Worm (Caenorhabditis elegans): ENCODE measurements around the gene F22F7.3.

F22F7.3 gene

DNA sequence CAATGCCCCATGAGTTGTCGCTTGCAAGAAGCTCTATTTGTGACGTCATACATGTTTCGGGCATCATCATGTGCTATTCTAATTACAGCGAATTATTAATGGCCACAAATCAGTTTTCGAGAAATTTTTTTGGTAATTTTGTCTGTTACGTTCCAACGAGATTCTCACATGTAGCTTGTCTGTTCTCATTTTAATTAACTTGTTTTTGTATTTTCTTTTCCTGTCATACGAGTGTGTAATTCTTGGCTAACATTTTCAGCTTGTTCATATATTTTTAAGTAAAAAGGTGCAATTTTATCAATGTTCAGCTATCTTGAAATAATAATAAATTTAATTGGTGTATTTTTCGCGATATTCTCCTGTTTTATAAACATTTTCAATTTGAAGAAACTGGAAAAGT, 44.8 kb downstream of the F22F7.3 start, which contains the start of gene srbc-21:
Gene srbc-21, plus strand, starts transcription at position 301 of the 400 bp plus-strand sequence.
- TF ChIP-seq syd-9 (tag; optimal IDR thresholded peaks at IDR 0.05) (no peak), ceh-24 (tag; optimal IDR thresholded peaks at IDR 0.05) (no peak), dmd-4 (tag; optimal IDR thresholded peaks at IDR 0.05; ENCODE audit: borderline replicate concordance) (no peak), ref-2 (tag; optimal IDR thresholded peaks at IDR 0.05) (no peak), ceh-48 (tag; optimal IDR thresholded peaks at IDR 0.05) (no peak), ceh-31 (tag; optimal IDR thresholded peaks at IDR 0.05) (no peak), ceh-30 (tag; optimal IDR thresholded peaks at IDR 0.05) (no peak), ets-4 (tag; optimal IDR thresholded peaks at IDR 0.05) (no peak), lin-11 (tag; optimal IDR thresholded peaks at IDR 0.05) (no peak), T23F11.4 (GFP tag; optimal IDR thresholded peaks at IDR 0.05) (no peak), K02D7.2 (tag; optimal IDR thresholded peaks at IDR 0.05) (no peak), sdc-2 (tag; optimal IDR thresholded peaks at IDR 0.05) (no peak), elt-4 (tag; optimal IDR thresholded peaks at IDR 0.05) (no peak), lim-6 (tag; optimal IDR thresholded peaks at IDR 0.05) (no peak), ceh-34 (tag; optimal IDR thresholded peaks at IDR 0.05) (no peak), tbx-2 (tag; optimal IDR thresholded peaks at IDR 0.05) (no peak), ceh-6 (GFP tag; optimal IDR thresholded peaks at IDR 0.05) (no peak), sox-4 (tag; optimal IDR thresholded peaks at IDR 0.05) (no peak), ahr-1 (tag; optimal IDR thresholded peaks at IDR 0.05) (no peak), C38D4.7 (GFP tag; optimal IDR thresholded peaks at IDR 0.05) (no peak)

DNA sequence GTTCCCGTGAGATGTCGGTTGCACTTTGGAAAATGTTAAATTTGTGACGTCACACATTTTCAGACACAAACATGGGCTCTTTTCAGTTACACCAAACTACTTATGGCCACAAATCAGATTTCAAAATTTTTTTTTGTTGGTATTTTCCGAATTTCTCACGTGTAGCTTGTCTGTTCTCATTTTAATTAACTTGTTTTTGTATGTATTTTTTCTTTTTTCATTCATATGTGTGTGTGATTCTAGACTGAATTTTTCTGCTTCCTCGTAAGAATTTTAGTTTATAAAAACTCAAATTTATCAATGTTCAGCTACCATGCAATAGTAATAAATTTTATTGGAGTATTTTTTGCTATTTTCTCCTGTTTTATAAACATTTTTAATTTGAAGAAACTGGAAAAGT, 46.4 kb downstream of the F22F7.3 start, which contains the start of gene srbc-22:
Gene srbc-22, plus strand, starts transcription at position 301 of the 400 bp plus-strand sequence.
- TF ChIP-seq pat-9 (tag; optimal IDR thresholded peaks at IDR 0.05) = no peak
- no peak for TF ChIP-seq odd-2 (tag; optimal IDR thresholded peaks at IDR 0.05)
- no peak for TF ChIP-seq nhr-11 (tag; optimal IDR thresholded peaks at IDR 0.05)
- TF ChIP-seq pha-2 (tag; optimal IDR thresholded peaks at IDR 0.05) = no peak
- no peak for TF ChIP-seq ets-4 (tag; optimal IDR thresholded peaks at IDR 0.05)
- no peak for TF ChIP-seq ceh-31 (tag; optimal IDR thresholded peaks at IDR 0.05)
- TF ChIP-seq K09A11.1 (tag; optimal IDR thresholded peaks at IDR 0.05; ENCODE audit: insufficient read depth) = no peak

DNA sequence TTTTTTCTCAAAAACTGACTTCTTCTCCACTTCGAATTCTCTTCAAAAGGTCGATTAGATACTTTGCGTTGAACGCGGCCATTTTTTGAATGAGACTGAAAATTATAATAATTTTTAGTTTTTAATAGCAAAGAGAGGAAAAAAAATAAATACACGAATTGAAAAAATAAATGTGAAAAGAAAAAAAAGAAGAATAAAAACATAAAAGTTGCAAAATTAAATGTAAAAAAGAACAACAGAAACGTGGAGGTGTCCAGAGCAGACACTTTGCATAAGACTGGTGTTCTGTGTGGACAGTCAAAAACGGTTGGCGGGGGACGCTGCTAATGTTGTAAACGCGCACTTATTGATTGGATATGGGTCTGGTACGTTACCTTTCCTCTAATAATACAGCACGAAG, 48.9 kb downstream of the F22F7.3 start, which contains the start of gene C45H4.14:
Gene C45H4.14, minus strand, starts transcription at position 101 of the 400 bp plus-strand sequence.
- TF ChIP-seq hlh-13 (GFP tag; optimal IDR thresholded peaks at IDR 0.05) (no peak), sox-4 (tag; optimal IDR thresholded peaks at IDR 0.05) (no peak), madf-2 (tag; optimal IDR thresholded peaks at IDR 0.05) (no peak), ceh-22 (tag; optimal IDR thresholded peaks at IDR 0.05) (no peak), hlh-8 (tag; optimal IDR thresholded peaks at IDR 0.05) (no peak), ceh-30 (tag; optimal IDR thresholded peaks at IDR 0.05) (no peak), hlh-30 (tag; optimal IDR thresholded peaks at IDR 0.05; ENCODE audit: insufficient read depth) (no peak), elt-4 (tag; optimal IDR thresholded peaks at IDR 0.05) (no peak), K02D7.2 (tag; optimal IDR thresholded peaks at IDR 0.05) (no peak), eyg-1 (tag; optimal IDR thresholded peaks at IDR 0.05) (no peak), ets-4 (tag; optimal IDR thresholded peaks at IDR 0.05) (no peak), unc-86 (tag; optimal IDR thresholded peaks at IDR 0.05) (no peak), nhr-11 (tag; optimal IDR thresholded peaks at IDR 0.05) (no peak), mec-3 (tag; optimal IDR thresholded peaks at IDR 0.05; ENCODE audit: borderline replicate concordance) (no peak), unc-42 (tag; optimal IDR thresholded peaks at IDR 0.05) (no peak), gmeb-2 (tag; optimal IDR thresholded peaks at IDR 0.05) (no peak), pha-4 (tag; optimal IDR thresholded peaks at IDR 0.05) (no peak), tbx-7 (tag; optimal IDR thresholded peaks at IDR 0.05) (no peak), hlh-6 (tag; optimal IDR thresholded peaks at IDR 0.05) (no peak)

DNA sequence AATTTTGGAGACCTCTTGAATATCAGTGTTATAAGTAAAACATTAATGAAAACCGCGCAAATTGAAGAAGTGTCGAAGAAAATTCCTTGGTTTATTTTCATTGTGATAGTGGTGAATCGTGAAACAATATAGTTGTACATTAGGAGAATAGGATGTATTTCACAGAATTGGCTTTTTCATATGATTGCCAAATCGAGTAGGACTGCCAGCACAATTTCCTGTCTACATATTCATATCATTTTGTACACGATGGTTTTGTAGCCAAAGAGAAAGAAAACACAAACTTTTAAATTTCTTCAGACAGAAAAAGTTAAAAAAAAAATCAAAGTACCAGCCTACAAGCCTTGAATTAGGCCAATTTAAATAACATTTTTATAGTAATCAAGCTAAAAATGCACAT, 53.3 kb downstream of the F22F7.3 start, which contains the start of gene str-255:
Gene str-255, minus strand, starts transcription at position 101 of the 400 bp plus-strand sequence.
- TF ChIP-seq ceh-48 (tag; optimal IDR thresholded peaks at IDR 0.05) = no peak
- TF ChIP-seq eyg-1 (tag; optimal IDR thresholded peaks at IDR 0.05) = no peak
- no peak for TF ChIP-seq hlh-15 (tag; optimal IDR thresholded peaks at IDR 0.05)
- no peak for TF ChIP-seq zip-5 (tag; optimal IDR thresholded peaks at IDR 0.05)
- no peak for TF ChIP-seq ceh-45 (GFP tag; IDR thresholded peaks at IDR 0.05)
- TF ChIP-seq pqm-1 (tag; optimal IDR thresholded peaks at IDR 0.05) = no peak
- TF ChIP-seq ceh-18 (tag; optimal IDR thresholded peaks at IDR 0.05) = no peak
- no peak for TF ChIP-seq ahr-1 (tag; optimal IDR thresholded peaks at IDR 0.05)
- TF ChIP-seq K09A11.1 (tag; optimal IDR thresholded peaks at IDR 0.05; ENCODE audit: insufficient read depth) = no peak
- TF ChIP-seq pax-1 (tag; optimal IDR thresholded peaks at IDR 0.05) = no peak
- no peak for TF ChIP-seq syd-9 (tag; optimal IDR thresholded peaks at IDR 0.05)
- no peak for TF ChIP-seq dve-1 (tag; optimal IDR thresholded peaks at IDR 0.05)
- no peak for TF ChIP-seq dmd-4 (tag; optimal IDR thresholded peaks at IDR 0.05; ENCODE audit: borderline replicate concordance)
- TF ChIP-seq rnt-1 (tag; optimal IDR thresholded peaks at IDR 0.05) = no peak
- no peak for TF ChIP-seq ama-1 (optimal IDR thresholded peaks at IDR 0.05)

All from whole organism, late embryonic.